Fruit fly (Drosophila melanogaster) whole organism, embryonic: ENCODE measurements around the gene Dok.

Source experiments
- CG10366 ChIP-seq: fragments of 200-800 bp; sonication (Bioruptor generic); IDR thresholded peaks from 2 replicates; pipeline ENCODE4 v1.3.6; 2022; ENCODE audit warnings: missing biosample characterization, missing genetic modification characterization
- CG11247 ChIP-seq: fragments of 200-800 bp; sonication (Bioruptor generic); IDR thresholded peaks from 2 replicates; pipeline ENCODE4 v1.3.6; 2022; ENCODE audit warnings: missing biosample characterization, missing genetic modification characterization
- CG11504 ChIP-seq: fragments of 200-800 bp; sonication (Bioruptor generic); optimal IDR thresholded peaks from 3 replicates; lab custom pipeline; 2019; ENCODE audit warnings: missing biosample characterization, mild to moderate bottlenecking, missing genetic modification characterization, moderate library complexity
- CG11696 ChIP-seq: fragments of 200-800 bp; sonication (Bioruptor generic); IDR thresholded peaks from 2 replicates; pipeline ENCODE4 v1.3.6; 2022; ENCODE audit warnings: missing biosample characterization, missing genetic modification characterization
- CG12104 ChIP-seq: fragments of 200-800 bp; sonication (Bioruptor generic); optimal IDR thresholded peaks from 3 replicates; lab custom pipeline; 2016; ENCODE audit warnings: missing biosample characterization, missing genetic modification characterization
- CG13287 ChIP-seq: fragments of 200-800 bp; sonication (Bioruptor generic); IDR thresholded peaks from 2 replicates; pipeline ENCODE4 v1.3.6; 2022; ENCODE audit warnings: missing biosample characterization, missing genetic modification characterization; ENCODE audit not compliant: partially characterized antibody
- CG14667 ChIP-seq: fragments of 200-800 bp; sonication (Bioruptor generic); IDR thresholded peaks from 2 replicates; pipeline ENCODE4 v1.3.6; 2022; ENCODE audit warnings: missing biosample characterization, missing genetic modification characterization
- CG1602 ChIP-seq: fragments of 200-800 bp; sonication (Bioruptor generic); optimal IDR thresholded peaks from 3 replicates; lab custom pipeline; 2016; ENCODE audit warnings: missing biosample characterization, missing genetic modification characterization
- CG16779 ChIP-seq: fragments of 200-800 bp; sonication (Bioruptor generic); IDR thresholded peaks from 2 replicates; pipeline ENCODE4 v1.3.6; 2022; ENCODE audit warnings: missing biosample characterization, missing genetic modification characterization
- CG17186 ChIP-seq: fragments of 200-800 bp; sonication (Bioruptor generic); optimal IDR thresholded peaks from 3 replicates; lab custom pipeline; 2017; ENCODE audit warnings: missing biosample characterization, missing genetic modification reagents, missing genetic modification characterization
- CG34422 ChIP-seq: fragments of 200-800 bp; sonication (Bioruptor generic); IDR thresholded peaks from 3 replicates; pipeline ENCODE4 v1.3.6; 2022; ENCODE audit warnings: missing biosample characterization, missing genetic modification characterization
- CG5180 ChIP-seq: fragments of 200-800 bp; sonication (Bioruptor generic); optimal IDR thresholded peaks from 3 replicates; lab custom pipeline; 2017; ENCODE audit warnings: missing biosample characterization, missing genetic modification characterization, mild to moderate bottlenecking, moderate library complexity, missing genetic modification reagents
- CG6175 ChIP-seq: fragments of 200-800 bp; sonication (Bioruptor generic); IDR thresholded peaks from 3 replicates; pipeline ENCODE4 v1.3.6; 2022; ENCODE audit warnings: missing biosample characterization, missing genetic modification characterization
- CG6765 ChIP-seq: fragments of 200-800 bp; sonication (Bioruptor generic); optimal IDR thresholded peaks from 3 replicates; lab custom pipeline; 2017; ENCODE audit warnings: missing biosample characterization, mild to moderate bottlenecking, missing genetic modification characterization
- CG7271 ChIP-seq: fragments of 200-800 bp; sonication (Bioruptor generic); optimal IDR thresholded peaks from 2 replicates; lab custom pipeline; 2018; ENCODE audit warnings: missing biosample characterization, mild to moderate bottlenecking, missing genetic modification characterization, moderate library complexity
- CG7987 ChIP-seq: fragments of 200-800 bp; sonication (Bioruptor generic); optimal IDR thresholded peaks from 2 replicates; lab custom pipeline; 2018; ENCODE audit warnings: missing biosample characterization, mild to moderate bottlenecking, missing genetic modification characterization, moderate library complexity
- CG8765 ChIP-seq: fragments of 200-800 bp; sonication (Bioruptor generic); IDR thresholded peaks from 2 replicates; pipeline ENCODE4 v1.3.6; 2022; ENCODE audit warnings: missing biosample characterization, missing genetic modification characterization
- D19A ChIP-seq: fragments of 200-800 bp; optimal IDR thresholded peaks from 3 replicates; lab custom pipeline; 2019; ENCODE audit warnings: missing biosample characterization, mild to moderate bottlenecking, missing genetic modification characterization, moderate library complexity
- Dip2 ChIP-seq: fragments of 200-800 bp; sonication (Bioruptor generic); IDR thresholded peaks from 2 replicates; pipeline ENCODE4 v1.3.6; 2022; ENCODE audit warnings: missing biosample characterization, missing genetic modification characterization
- Ets97D ChIP-seq: fragments of 200-800 bp; sonication (Bioruptor generic); optimal IDR thresholded peaks from 3 replicates; lab custom pipeline; 2016; ENCODE audit warnings: missing biosample characterization, missing genetic modification characterization
- HHEX ChIP-seq: fragments of 200-800 bp; sonication (Bioruptor generic); optimal IDR thresholded peaks from 3 replicates; lab custom pipeline; 2017; ENCODE audit warnings: missing biosample characterization, mild to moderate bottlenecking, missing genetic modification characterization, missing genetic modification reagents
- Hey ChIP-seq: fragments of 200-800 bp; sonication (Bioruptor generic); optimal IDR thresholded peaks from 3 replicates; lab custom pipeline; 2018; ENCODE audit warnings: missing biosample characterization, mild to moderate bottlenecking, missing genetic modification characterization
- Hr39 ChIP-seq: fragments of >200 bp; optimal IDR thresholded peaks from 2 replicates; lab custom pipeline; 2017
- Kr ChIP-seq: fragments of 200-800 bp; sonication (Bioruptor generic); optimal IDR thresholded peaks from 2 replicates; lab custom pipeline; 2017; ENCODE audit warnings: missing biosample characterization, mild to moderate bottlenecking, missing genetic modification characterization
- Max ChIP-seq: fragments of 200-800 bp; sonication (Bioruptor generic); optimal IDR thresholded peaks from 2 replicates; lab custom pipeline; 2016; ENCODE audit warnings: missing biosample characterization, mild to moderate bottlenecking, missing genetic modification characterization
- Oli ChIP-seq: fragments of 200-800 bp; sonication (Bioruptor generic); optimal IDR thresholded peaks from 2 replicates; lab custom pipeline; 2018; ENCODE audit warnings: missing biosample characterization, mild to moderate bottlenecking, missing genetic modification characterization, moderate library complexity
- Rx ChIP-seq: fragments of 200-800 bp; sonication (Bioruptor generic); IDR thresholded peaks from 2 replicates; pipeline ENCODE4 v1.3.6; 2022; ENCODE audit warnings: missing biosample characterization, missing genetic modification characterization
- Side ChIP-seq: fragments of 200-800 bp; sonication (Bioruptor generic); optimal IDR thresholded peaks from 2 replicates; lab custom pipeline; 2016; ENCODE audit warnings: missing biosample characterization, missing genetic modification characterization
- Spps ChIP-seq: fragments of 200-800 bp; sonication (Bioruptor generic); optimal IDR thresholded peaks from 2 replicates; lab custom pipeline; 2018; ENCODE audit warnings: missing biosample characterization, mild to moderate bottlenecking, missing genetic modification characterization
- al ChIP-seq: fragments of 200-800 bp; sonication (Bioruptor generic); IDR thresholded peaks from 2 replicates; pipeline ENCODE4 v1.3.6; 2022; ENCODE audit warnings: missing biosample characterization, missing genetic modification characterization
- br ChIP-seq: fragments of >200 bp; optimal IDR thresholded peaks from 2 replicates; lab custom pipeline; 2017
- btn ChIP-seq: fragments of 200-800 bp; sonication (Bioruptor generic); optimal IDR thresholded peaks from 2 replicates; lab custom pipeline; 2016; ENCODE audit warnings: missing biosample characterization, missing genetic modification characterization
- cato ChIP-seq: fragments of 200-800 bp; sonication (Bioruptor generic); optimal IDR thresholded peaks from 2 replicates; lab custom pipeline; 2016; ENCODE audit warnings: missing biosample characterization, missing genetic modification characterization, borderline replicate concordance
- cg ChIP-seq: fragments of 200-800 bp; sonication (Bioruptor generic); optimal IDR thresholded peaks from 3 replicates; lab custom pipeline; 2019; ENCODE audit warnings: missing biosample characterization, mild to moderate bottlenecking, missing genetic modification characterization, moderate library complexity
- chn ChIP-seq: fragments of 200-800 bp; sonication (Bioruptor generic); optimal IDR thresholded peaks from 2 replicates; lab custom pipeline; 2016; ENCODE audit warnings: missing biosample characterization, missing genetic modification characterization
- dmrt99B ChIP-seq: fragments of 200-800 bp; sonication (Bioruptor generic); optimal IDR thresholded peaks from 2 replicates; lab custom pipeline; 2018; ENCODE audit warnings: missing biosample characterization, mild to moderate bottlenecking, missing genetic modification characterization, moderate library complexity
- eve ChIP-seq, 2 experiments: fragments of >200 bp; optimal IDR thresholded peaks; 2 replicates each; lab custom pipeline; 2017; ENCODE audit warnings: missing biosample characterization in 2 of 2, missing genetic modification characterization in 2 of 2
- ewg ChIP-seq: fragments of 200-800 bp; sonication (Bioruptor generic); optimal IDR thresholded peaks from 3 replicates; lab custom pipeline; 2017; ENCODE audit warnings: mild to moderate bottlenecking, missing biosample characterization, missing genetic modification reagents, missing genetic modification characterization
- peb ChIP-seq: fragments of 200-800 bp; sonication (Bioruptor generic); IDR thresholded peaks from 2 replicates; pipeline ENCODE4 v1.3.6; 2022; ENCODE audit warnings: missing biosample characterization, missing genetic modification characterization
- pzg ChIP-seq: fragments of 200-800 bp; sonication (Bioruptor generic); optimal IDR thresholded peaks from 3 replicates; lab custom pipeline; 2018; ENCODE audit warnings: missing biosample characterization, mild to moderate bottlenecking, missing genetic modification characterization, moderate library complexity
- schlank ChIP-seq: fragments of 200-800 bp; sonication (Bioruptor generic); optimal IDR thresholded peaks from 2 replicates; lab custom pipeline; 2018; ENCODE audit warnings: missing biosample characterization, mild to moderate bottlenecking, missing genetic modification characterization
- ssp ChIP-seq: fragments of 200-800 bp; sonication (Bioruptor generic); IDR thresholded peaks from 2 replicates; pipeline ENCODE4 v1.3.6; 2022; ENCODE audit warnings: missing biosample characterization, missing genetic modification characterization
- tll ChIP-seq, 2 experiments: fragments of 200-800 bp in 1 of 2; fragments of >200 bp in 1 of 2; sonication (Bioruptor generic) in 1 of 2; optimal IDR thresholded peaks; 2 replicates each; lab custom pipeline; 2017 to 2019; ENCODE audit warnings: missing biosample characterization in 2 of 2, missing genetic modification characterization in 2 of 2, mild to moderate bottlenecking in 1 of 2, moderate library complexity in 1 of 2
- ttk ChIP-seq: fragments of 200-800 bp; sonication (Bioruptor generic); IDR thresholded peaks from 2 replicates; pipeline ENCODE4 v2.1.2; 2022; ENCODE audit warnings: missing biosample characterization, missing genetic modification characterization
- wek ChIP-seq: fragments of 200-800 bp; sonication (Bioruptor generic); optimal IDR thresholded peaks from 3 replicates; lab custom pipeline; 2018; ENCODE audit warnings: missing biosample characterization, mild to moderate bottlenecking, missing genetic modification characterization, moderate library complexity
- zfh2 ChIP-seq: fragments of 200-800 bp; sonication (Bioruptor generic); optimal IDR thresholded peaks from 2 replicates; lab custom pipeline; 2016; ENCODE audit warnings: missing biosample characterization, missing genetic modification characterization

Dok gene

DNA sequence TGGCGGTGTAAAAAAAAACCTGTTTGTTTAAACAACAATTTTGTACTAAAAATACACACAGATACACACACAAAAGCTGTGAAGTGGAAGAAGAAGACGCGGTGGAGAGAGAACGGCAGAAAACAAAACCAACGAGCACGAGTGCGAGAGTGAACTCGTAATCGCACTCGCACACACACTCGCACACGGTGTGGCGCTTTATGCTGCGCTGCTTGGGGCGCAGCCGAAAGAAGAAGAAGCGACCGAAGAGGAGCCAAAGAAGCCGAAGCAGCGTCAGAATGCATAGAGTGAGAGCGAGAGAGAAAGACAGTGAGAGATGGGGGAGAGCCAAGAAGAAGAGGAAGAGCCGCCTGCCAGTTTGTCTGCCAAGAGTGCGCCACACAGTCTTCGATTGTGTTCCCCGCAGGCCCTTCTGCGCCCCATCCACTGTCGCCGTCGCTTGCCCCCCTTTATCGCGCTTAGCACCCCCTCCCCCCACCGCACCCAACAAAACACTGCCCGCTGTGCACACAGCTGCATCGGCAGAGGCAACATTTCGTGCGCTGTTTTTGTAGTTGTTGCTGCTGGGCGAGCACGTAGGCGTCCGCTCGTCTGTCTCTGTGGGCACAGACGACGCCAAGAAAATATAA lies 23.2 kb upstream of the Dok start (continued):
- no peak for TF ChIP-seq Kr

DNA sequence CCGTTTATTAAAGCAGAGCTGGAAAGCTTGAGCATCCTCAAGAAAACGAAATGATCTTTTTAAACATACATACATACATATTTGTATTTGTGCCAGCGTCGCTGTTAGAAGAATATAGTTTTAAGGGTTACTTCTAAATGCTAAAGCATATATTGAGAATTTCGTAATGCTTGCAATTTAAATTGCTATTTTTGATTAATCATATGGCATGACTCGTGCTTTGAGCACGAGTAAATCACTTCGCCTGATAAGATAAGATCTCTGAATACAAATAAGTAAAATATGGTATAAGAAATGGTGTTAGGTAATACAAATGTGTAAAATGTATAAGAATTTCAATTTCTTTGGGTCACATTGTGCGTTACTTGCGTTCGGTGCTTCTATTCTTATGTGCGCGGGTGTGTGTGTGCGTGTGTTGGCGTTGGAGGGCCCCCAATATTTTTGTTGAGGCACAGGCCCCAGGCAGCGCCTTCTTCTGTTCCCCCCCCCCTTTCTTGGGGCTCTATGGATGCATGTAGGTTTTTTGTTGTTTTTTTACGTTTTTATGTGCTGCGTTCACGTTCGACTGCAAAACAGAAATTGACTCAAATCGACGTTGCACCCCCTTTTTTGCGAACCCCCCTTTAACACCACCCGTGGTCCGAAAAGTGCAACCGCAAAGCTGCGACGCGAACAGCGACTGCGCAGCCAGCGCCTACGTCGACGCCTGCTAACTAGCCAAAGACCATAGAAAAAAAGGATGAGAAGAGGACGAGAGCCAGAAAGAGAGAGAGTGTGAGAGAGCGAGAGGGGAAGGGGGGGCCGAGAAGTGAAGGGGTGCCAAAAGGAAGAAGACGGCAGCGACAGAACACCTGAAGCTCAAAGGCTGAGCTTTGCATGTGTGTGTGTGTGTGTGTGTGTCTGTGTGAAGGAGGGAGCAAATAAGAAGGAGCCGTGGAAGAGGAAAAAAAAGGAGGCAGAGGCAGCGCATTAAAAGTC lies 22.4 kb upstream of the Dok start:
- peak; percentile 39; the same call in 1 of the 2 replicates for TF ChIP-seq ttk
- peak; percentile 65 for TF ChIP-seq D19A (tag; lab: Kevin White, UChicago)
- no peak for TF ChIP-seq br (lab: Kevin White, UChicago)
- no peak for TF ChIP-seq CG6175 (GFP tag; lab: Robert Waterston, UW)
- TF ChIP-seq eve (GFP tag; optimal IDR thresholded peaks at IDR 0.05; lab: Kevin White, UChicago): no peak
- TF ChIP-seq CG6765 (GFP tag; lab: Kevin White, UChicago): no peak
- peak; percentile 78 for TF ChIP-seq Oli (tag; lab: Kevin White, UChicago)
- no peak for TF ChIP-seq CG13287 (GFP tag; lab: Robert Waterston, UW)
- no peak for TF ChIP-seq al (GFP tag; lab: Robert Waterston, UW)
- TF ChIP-seq CG8765: no peak
- no peak for TF ChIP-seq CG7987 (GFP tag; lab: Kevin White, UChicago)
- no peak for TF ChIP-seq tll (GFP tag; optimal IDR thresholded peaks at IDR 0.05; lab: Kevin White, UChicago)
- TF ChIP-seq CG11247: peak; percentile 39; the same call in 1 of the 2 replicates
- TF ChIP-seq Spps (tag; lab: Kevin White, UChicago): no peak
- peak; percentile 47 for TF ChIP-seq Max (GFP tag; lab: Kevin White, UChicago)
- no peak for TF ChIP-seq wek
- TF ChIP-seq Dip2: no peak
- TF ChIP-seq cato: no peak
- no peak for TF ChIP-seq zfh2 (GFP tag; lab: Kevin White, UChicago)
- TF ChIP-seq CG11504 (tag; lab: Kevin White, UChicago): peak; percentile 79
- TF ChIP-seq dmrt99B (tag; lab: Kevin White, UChicago): peak; percentile 76
- TF ChIP-seq pzg (GFP tag; lab: Kevin White, UChicago): no peak
- TF ChIP-seq chn (GFP tag; lab: Kevin White, UChicago): peak; percentile 7
- TF ChIP-seq btn (GFP tag; lab: Kevin White, UChicago): peak; percentile 40
- no peak for TF ChIP-seq CG17186
- TF ChIP-seq cg: no peak
- no peak for TF ChIP-seq CG16779 (GFP tag; lab: Robert Waterston, UW)
- TF ChIP-seq Hey: no peak
- TF ChIP-seq CG5180 (GFP tag; lab: Kevin White, UChicago): peak; percentile 50
- TF ChIP-seq CG12104: peak; percentile 65
- 0 out of 2 replicates have a peak, but pooled peaks have one; percentile 15 for TF ChIP-seq ssp (GFP tag; lab: Robert Waterston, UW)
- TF ChIP-seq Side (GFP tag; lab: Kevin White, UChicago): no peak
- peak; percentile 27; the same call in 1 of the 2 replicates for TF ChIP-seq CG14667 (GFP tag; lab: Robert Waterston, UW)
- TF ChIP-seq ewg: peak; percentile 19
- peak; percentile 43 for TF ChIP-seq CG1602
- no peak for TF ChIP-seq CG7271 (tag; lab: Kevin White, UChicago)
- TF ChIP-seq schlank (tag; lab: Kevin White, UChicago): no peak
- peak; percentile 18 for TF ChIP-seq HHEX (GFP tag; lab: Kevin White, UChicago)
- TF ChIP-seq peb (GFP tag; lab: Robert Waterston, UW): no peak
- no peak for TF ChIP-seq Ets97D (GFP tag; lab: Kevin White, UChicago)
- TF ChIP-seq CG34422: 0 out of 3 replicates have a peak, but pooled peaks have one; percentile 43
- TF ChIP-seq CG11696: peak; percentile 87
- no peak for TF ChIP-seq Hr39 (lab: Kevin White, UChicago)
- peak; percentile 34; the same call in 1 of the 2 replicates for TF ChIP-seq Rx
- peak; percentile 35 for TF ChIP-seq CG10366
